Worm (Caenorhabditis elegans) whole organism, mixed stage, embryonic: ENCODE results near the gene F17A2.13.

ENCODE experiments used
- ceh-39 ChIP-seq: fragments of 150-350 bp; optimal IDR thresholded peaks from 2 replicates; lab custom pipeline; 2014; ENCODE audit warnings: missing biosample characterization, missing genetic modification characterization
- drap-1 ChIP-seq: fragments of 200-800 bp; sonication (Bioruptor generic); optimal IDR thresholded peaks from 3 replicates; lab custom pipeline; 2018; ENCODE audit warnings: mild to moderate bottlenecking, missing genetic modification characterization, missing compliant biosample characterization
- elt-1 ChIP-seq: sonication (generic microtip); optimal IDR thresholded peaks from 2 replicates; lab custom pipeline; 2017; ENCODE audit warnings: missing genetic modification characterization, mild to moderate bottlenecking, missing compliant biosample characterization, antibody characterized with exemption, moderate library complexity, borderline replicate concordance; ENCODE audit not compliant: insufficient read depth
- nhr-12 ChIP-seq: fragments of 150-350 bp; optimal IDR thresholded peaks from 2 replicates; lab custom pipeline; 2014; ENCODE audit warnings: missing biosample characterization, missing genetic modification characterization
- nhr-237 ChIP-seq: fragments of 150-350 bp; optimal IDR thresholded peaks from 2 replicates; lab custom pipeline; 2014; ENCODE audit warnings: missing biosample characterization, missing genetic modification characterization
- pha-4 ChIP-seq: fragments of 150-350 bp; optimal IDR thresholded peaks from 2 replicates; lab custom pipeline; 2018; ENCODE audit warnings: missing biosample characterization, missing genetic modification reagents, missing genetic modification characterization
- unc-39 ChIP-seq: fragments of 150-350 bp; optimal IDR thresholded peaks from 2 replicates; lab custom pipeline; 2014; ENCODE audit warnings: missing biosample characterization, missing genetic modification characterization

- no peak for TF ChIP-seq nhr-12 (tag; lab: Kevin White, UChicago)
- no peak for TF ChIP-seq nhr-237
- TF ChIP-seq ceh-39: no peak
- no peak for TF ChIP-seq pha-4
- TF ChIP-seq elt-1 (tag; lab: Kevin White, UChicago): no peak
- no peak for TF ChIP-seq drap-1 (GFP tag; lab: Kevin White, UChicago)
- no peak for TF ChIP-seq unc-39 (tag; lab: Kevin White, UChicago)
Measured at ce11 chrX:12285496-12285895, 36.0 kb upstream of the F17A2.13 start, which contains the start of gene lips-2.
